Worm (Caenorhabditis elegans): ENCODE measurements around the gene C45B2.1.

C45B2.1 gene

ce11 chrX:6090779-6091178 lies 4.9 kb downstream of the C45B2.1 start:
- no peak for TF ChIP-seq ceh-24 (tag; optimal IDR thresholded peaks at IDR 0.05)
- no peak for TF ChIP-seq ref-2 (tag; optimal IDR thresholded peaks at IDR 0.05)
- TF ChIP-seq fkh-10 (GFP tag; optimal IDR thresholded peaks at IDR 0.05): no peak
- TF ChIP-seq ets-4 (tag; optimal IDR thresholded peaks at IDR 0.05): no peak
- no peak for TF ChIP-seq ceh-9 (tag; optimal IDR thresholded peaks at IDR 0.05)
- no peak for TF ChIP-seq unc-55 (GFP tag; optimal IDR thresholded peaks at IDR 0.05)
- TF ChIP-seq sox-4 (tag; optimal IDR thresholded peaks at IDR 0.05): no peak
- no peak for TF ChIP-seq pax-1 (tag; optimal IDR thresholded peaks at IDR 0.05)
- no peak for TF ChIP-seq hlh-8 (tag; optimal IDR thresholded peaks at IDR 0.05)
- no peak for TF ChIP-seq mec-3 (tag; optimal IDR thresholded peaks at IDR 0.05; ENCODE audit: borderline replicate concordance)
- TF ChIP-seq ceh-2 (tag; optimal IDR thresholded peaks at IDR 0.05): no peak
- TF ChIP-seq pat-9 (tag; optimal IDR thresholded peaks at IDR 0.05): no peak
- no peak for TF ChIP-seq pha-2 (tag; optimal IDR thresholded peaks at IDR 0.05)
- TF ChIP-seq Y22D7AL.16 (tag; optimal IDR thresholded peaks at IDR 0.05): no peak
- no peak for TF ChIP-seq eyg-1 (tag; optimal IDR thresholded peaks at IDR 0.05)
- no peak for TF ChIP-seq K02D7.2 (tag; optimal IDR thresholded peaks at IDR 0.05)
- TF ChIP-seq dve-1 (tag; optimal IDR thresholded peaks at IDR 0.05): no peak
- TF ChIP-seq lin-11 (tag; optimal IDR thresholded peaks at IDR 0.05): no peak
- TF ChIP-seq lim-6 (tag; optimal IDR thresholded peaks at IDR 0.05): no peak
- TF ChIP-seq ztf-16 (tag; optimal IDR thresholded peaks at IDR 0.05): no peak

ce11 chrX:6091967-6092366 lies 6.0 kb downstream of the C45B2.1 start, which contains the start of gene hsp-3:
TSS of gene hsp-3 (minus strand) at chrX:6092124.
- no peak for TF ChIP-seq fkh-6 (tag; optimal IDR thresholded peaks at IDR 0.05)
- TF ChIP-seq ceh-30 (tag; optimal IDR thresholded peaks at IDR 0.05): peak; percentile 59
- no peak for TF ChIP-seq npax-4 (tag; optimal IDR thresholded peaks at IDR 0.05)
- TF ChIP-seq sdc-2 (tag; optimal IDR thresholded peaks at IDR 0.05): peak; percentile 86
- peak; percentile 47 for TF ChIP-seq ceh-2 (tag; optimal IDR thresholded peaks at IDR 0.05)
- TF ChIP-seq ceh-6 (GFP tag; optimal IDR thresholded peaks at IDR 0.05): peak; percentile 4
- no peak for TF ChIP-seq ceh-48 (tag; optimal IDR thresholded peaks at IDR 0.05)
- TF ChIP-seq hlh-13 (GFP tag; optimal IDR thresholded peaks at IDR 0.05): no peak
- TF ChIP-seq dve-1 (tag; optimal IDR thresholded peaks at IDR 0.05): peak; percentile 55
- TF ChIP-seq pat-9 (tag; optimal IDR thresholded peaks at IDR 0.05): peak; percentile 52
- TF ChIP-seq ceh-18 (tag; optimal IDR thresholded peaks at IDR 0.05): peak; percentile 79
- TF ChIP-seq dmd-4 (tag; optimal IDR thresholded peaks at IDR 0.05; ENCODE audit: borderline replicate concordance): no peak
- no peak for TF ChIP-seq K02D7.2 (tag; optimal IDR thresholded peaks at IDR 0.05)
- peak; percentile 54 for TF ChIP-seq fax-1 (tag; optimal IDR thresholded peaks at IDR 0.05)
- peak; percentile 79 for TF ChIP-seq unc-42 (tag; optimal IDR thresholded peaks at IDR 0.05)
- TF ChIP-seq hlh-15 (tag; optimal IDR thresholded peaks at IDR 0.05): no peak
- TF ChIP-seq ceh-19 (GFP tag; optimal IDR thresholded peaks at IDR 0.05): peak; percentile 50
- peak; percentile 40 for TF ChIP-seq lim-6 (tag; optimal IDR thresholded peaks at IDR 0.05)
- TF ChIP-seq unc-55 (GFP tag; optimal IDR thresholded peaks at IDR 0.05): peak; percentile 91
- no peak for TF ChIP-seq pag-3 (tag; optimal IDR thresholded peaks at IDR 0.05; ENCODE audit: borderline replicate concordance)
- TF ChIP-seq pros-1 (tag; optimal IDR thresholded peaks at IDR 0.05): peak; percentile 85
- no peak for TF ChIP-seq gmeb-2 (tag; optimal IDR thresholded peaks at IDR 0.05)
- TF ChIP-seq ceh-24 (tag; optimal IDR thresholded peaks at IDR 0.05): no peak
- TF ChIP-seq T23F11.4 (GFP tag; optimal IDR thresholded peaks at IDR 0.05): peak; percentile 86
- peak; percentile 95 for TF ChIP-seq ceh-34 (tag; optimal IDR thresholded peaks at IDR 0.05)
- peak; percentile 81 for TF ChIP-seq elt-2 (tag; optimal IDR thresholded peaks at IDR 0.05)
- peak; percentile 69 for TF ChIP-seq ztf-16 (tag; optimal IDR thresholded peaks at IDR 0.05)
- no peak for TF ChIP-seq nhr-232 (tag; optimal IDR thresholded peaks at IDR 0.05)
- peak; percentile 37 for TF ChIP-seq K09A11.1 (tag; optimal IDR thresholded peaks at IDR 0.05; ENCODE audit: insufficient read depth)
- TF ChIP-seq pqm-1 (tag; optimal IDR thresholded peaks at IDR 0.05): peak; percentile 88
- no peak for TF ChIP-seq ama-1 (optimal IDR thresholded peaks at IDR 0.05)
- TF ChIP-seq mec-3 (tag; optimal IDR thresholded peaks at IDR 0.05; ENCODE audit: borderline replicate concordance): no peak
- no peak for TF ChIP-seq ceh-45 (GFP tag; IDR thresholded peaks at IDR 0.05)
- TF ChIP-seq hlh-30 (tag; optimal IDR thresholded peaks at IDR 0.05; ENCODE audit: insufficient read depth): peak; percentile 85
- peak; percentile 75 for TF ChIP-seq rnt-1 (tag; optimal IDR thresholded peaks at IDR 0.05)
- TF ChIP-seq lin-11 (tag; optimal IDR thresholded peaks at IDR 0.05): no peak
- TF ChIP-seq pha-4 (tag; optimal IDR thresholded peaks at IDR 0.05): no peak
- TF ChIP-seq sox-2 (GFP tag; IDR thresholded peaks at IDR 0.05): peak; percentile 12
- TF ChIP-seq ceh-14 (tag; optimal IDR thresholded peaks at IDR 0.05): peak; percentile 67
- TF ChIP-seq ceh-31 (tag; optimal IDR thresholded peaks at IDR 0.05): peak; percentile 90
- TF ChIP-seq che-1 (tag; optimal IDR thresholded peaks at IDR 0.05): peak; percentile 2

Measured in whole organism, late embryonic.